Fruit fly (Drosophila melanogaster) whole organism, embryonic: ENCODE data around the gene dgt2.

Source experiments
- CG10274 ChIP-seq: fragments of 200-800 bp; sonication (Bioruptor generic); optimal IDR thresholded peaks from 3 replicates; lab custom pipeline; 2017; ENCODE audit warnings: missing biosample characterization, mild to moderate bottlenecking, missing genetic modification characterization
- CG12236 ChIP-seq: fragments of 200-800 bp; sonication (Bioruptor generic); optimal IDR thresholded peaks from 2 replicates; lab custom pipeline; 2016; ENCODE audit warnings: missing biosample characterization, missing genetic modification characterization
- CG12391 ChIP-seq: fragments of 200-800 bp; sonication (Bioruptor generic); optimal IDR thresholded peaks from 3 replicates; lab custom pipeline; 2018; ENCODE audit warnings: missing biosample characterization, mild to moderate bottlenecking, missing genetic modification characterization, moderate library complexity
- CG12659 ChIP-seq: fragments of 200-800 bp; sonication (Bioruptor generic); optimal IDR thresholded peaks from 3 replicates; lab custom pipeline; 2017; ENCODE audit warnings: mild to moderate bottlenecking, missing biosample characterization, missing genetic modification reagents, missing genetic modification characterization
- CG13287 ChIP-seq: fragments of 200-800 bp; sonication (Bioruptor generic); IDR thresholded peaks from 2 replicates; pipeline ENCODE4 v1.3.6; 2022; ENCODE audit warnings: missing biosample characterization, missing genetic modification characterization; ENCODE audit not compliant: partially characterized antibody
- CG14710 ChIP-seq: fragments of 200-800 bp; sonication (Bioruptor generic); optimal IDR thresholded peaks from 3 replicates; lab custom pipeline; 2019; ENCODE audit warnings: missing biosample characterization, mild to moderate bottlenecking, missing genetic modification characterization, moderate library complexity
- CG16815 ChIP-seq: fragments of 200-800 bp; sonication (Bioruptor generic); optimal IDR thresholded peaks from 3 replicates; lab custom pipeline; 2017; ENCODE audit warnings: missing biosample characterization, mild to moderate bottlenecking, missing genetic modification characterization
- CG2199 ChIP-seq: fragments of 200-800 bp; sonication (Bioruptor generic); IDR thresholded peaks from 3 replicates; pipeline ENCODE4 v1.3.6; 2022; ENCODE audit warnings: missing biosample characterization, missing genetic modification characterization
- CG30403 ChIP-seq: fragments of 200-800 bp; sonication (Bioruptor generic); optimal IDR thresholded peaks from 3 replicates; lab custom pipeline; 2016; ENCODE audit warnings: missing biosample characterization, missing genetic modification characterization
- CG31224 ChIP-seq: fragments of 200-800 bp; sonication (Bioruptor generic); IDR thresholded peaks from 2 replicates; pipeline ENCODE4 v1.3.6; 2022; ENCODE audit warnings: missing biosample characterization, missing genetic modification characterization
- CG33557 ChIP-seq: fragments of 200-800 bp; sonication (Bioruptor generic); optimal IDR thresholded peaks from 2 replicates; lab custom pipeline; 2019; ENCODE audit warnings: missing biosample characterization, mild to moderate bottlenecking, missing genetic modification characterization, moderate library complexity
- CG3847 ChIP-seq: fragments of 200-800 bp; sonication (Bioruptor generic); IDR thresholded peaks from 2 replicates; pipeline ENCODE4 v1.3.6; 2022; ENCODE audit warnings: missing biosample characterization, missing genetic modification characterization
- CG4617 ChIP-seq: fragments of 200-800 bp; sonication (Bioruptor generic); optimal IDR thresholded peaks from 3 replicates; lab custom pipeline; 2016; ENCODE audit warnings: missing biosample characterization, missing genetic modification characterization, borderline replicate concordance
- CG6654 ChIP-seq: fragments of 200-800 bp; sonication (Bioruptor generic); optimal IDR thresholded peaks from 2 replicates; lab custom pipeline; 2017; ENCODE audit warnings: missing biosample characterization, mild to moderate bottlenecking, missing genetic modification characterization
- CG6689 ChIP-seq: fragments of 200-800 bp; sonication (Bioruptor generic); IDR thresholded peaks from 2 replicates; pipeline ENCODE4 v1.3.6; 2022; ENCODE audit warnings: missing biosample characterization, missing genetic modification characterization
- CG7271 ChIP-seq: fragments of 200-800 bp; sonication (Bioruptor generic); optimal IDR thresholded peaks from 2 replicates; lab custom pipeline; 2018; ENCODE audit warnings: missing biosample characterization, mild to moderate bottlenecking, missing genetic modification characterization, moderate library complexity
- CG9876 ChIP-seq: fragments of 200-800 bp; sonication (Bioruptor generic); optimal IDR thresholded peaks from 2 replicates; lab custom pipeline; 2016; ENCODE audit warnings: missing biosample characterization, missing genetic modification characterization
- Drgx ChIP-seq: fragments of 200-800 bp; sonication (Bioruptor generic); IDR thresholded peaks from 2 replicates; pipeline ENCODE4 v1.3.6; 2022; ENCODE audit warnings: missing biosample characterization, missing genetic modification characterization
- E2f2 ChIP-seq: fragments of 200-800 bp; sonication (Bioruptor generic); IDR thresholded peaks from 2 replicates; pipeline ENCODE4 v1.3.6; 2022; ENCODE audit warnings: missing biosample characterization, missing genetic modification characterization
- Fer2 ChIP-seq: fragments of 200-800 bp; sonication (Bioruptor generic); optimal IDR thresholded peaks from 2 replicates; lab custom pipeline; 2018; ENCODE audit warnings: missing biosample characterization, mild to moderate bottlenecking, missing genetic modification characterization, moderate library complexity
- Gsc ChIP-seq: fragments of 200-800 bp; sonication (Bioruptor generic); IDR thresholded peaks from 2 replicates; pipeline ENCODE4 v1.3.6; 2022; ENCODE audit warnings: missing biosample characterization, missing genetic modification characterization
- Hey ChIP-seq: fragments of 200-800 bp; sonication (Bioruptor generic); optimal IDR thresholded peaks from 3 replicates; lab custom pipeline; 2018; ENCODE audit warnings: missing biosample characterization, mild to moderate bottlenecking, missing genetic modification characterization
- Lhr ChIP-seq: fragments of 200-800 bp; sonication (Bioruptor generic); optimal IDR thresholded peaks from 3 replicates; lab custom pipeline; 2017; ENCODE audit warnings: mild to moderate bottlenecking, missing biosample characterization, missing genetic modification reagents, missing genetic modification characterization
- MBD-R2 ChIP-seq: fragments of 200-800 bp; sonication (Bioruptor generic); IDR thresholded peaks from 2 replicates; pipeline ENCODE4 v1.3.6; 2022; ENCODE audit warnings: missing biosample characterization, missing genetic modification characterization
- Med ChIP-seq: fragments of 200-800 bp; sonication (Bioruptor generic); peaks from one replicate; lab custom pipeline; 2016; ENCODE audit warnings: missing biosample characterization, missing genetic modification characterization, mild to moderate bottlenecking, inconsistent platforms, moderate library complexity
- NFAT ChIP-seq: fragments of 200-800 bp; sonication (Bioruptor generic); IDR thresholded peaks from 2 replicates; pipeline ENCODE4 v1.3.6; 2022; ENCODE audit warnings: missing biosample characterization, missing genetic modification characterization
- Pdp1 ChIP-seq, 2 experiments: fragments of 200-800 bp; sonication (Bioruptor generic); optimal IDR thresholded peaks; 3 replicates each; lab custom pipeline; 2016; ENCODE audit warnings: missing biosample characterization in 2 of 2, missing genetic modification characterization in 2 of 2, mild to moderate bottlenecking in 1 of 2, moderate library complexity in 1 of 2
- chinmo ChIP-seq: fragments of 200-800 bp; sonication (Bioruptor generic); IDR thresholded peaks from 4 replicates; pipeline ENCODE4 v1.3.6; 2022; ENCODE audit warnings: missing biosample characterization, missing genetic modification characterization; ENCODE audit not compliant: partially characterized antibody
- ci ChIP-seq: fragments of 200-800 bp; sonication (Bioruptor generic); IDR thresholded peaks from 3 replicates; pipeline ENCODE4 v1.3.6; 2022; ENCODE audit warnings: missing biosample characterization, missing genetic modification characterization
- ewg ChIP-seq: fragments of 200-800 bp; sonication (Bioruptor generic); optimal IDR thresholded peaks from 3 replicates; lab custom pipeline; 2017; ENCODE audit warnings: mild to moderate bottlenecking, missing biosample characterization, missing genetic modification reagents, missing genetic modification characterization
- fd3F ChIP-seq: fragments of 200-800 bp; sonication (Bioruptor generic); optimal IDR thresholded peaks from 2 replicates; lab custom pipeline; 2018; ENCODE audit warnings: missing biosample characterization, mild to moderate bottlenecking, missing genetic modification characterization, moderate library complexity
- klu ChIP-seq: fragments of 200-800 bp; sonication (Bioruptor generic); IDR thresholded peaks from 2 replicates; pipeline ENCODE4 v1.3.6; 2022; ENCODE audit warnings: missing biosample characterization, missing genetic modification characterization
- pfk ChIP-seq: fragments of 200-800 bp; sonication (Bioruptor generic); optimal IDR thresholded peaks from 2 replicates; lab custom pipeline; 2018; ENCODE audit warnings: missing biosample characterization, mild to moderate bottlenecking, missing genetic modification characterization, moderate library complexity
- pho ChIP-seq: fragments of 200-800 bp; sonication (Bioruptor generic); optimal IDR thresholded peaks from 2 replicates; lab custom pipeline; 2016; ENCODE audit warnings: missing biosample characterization, missing genetic modification characterization
- pzg ChIP-seq: fragments of 200-800 bp; sonication (Bioruptor generic); optimal IDR thresholded peaks from 3 replicates; lab custom pipeline; 2018; ENCODE audit warnings: missing biosample characterization, mild to moderate bottlenecking, missing genetic modification characterization, moderate library complexity
- ro ChIP-seq: fragments of 200-800 bp; sonication (Bioruptor generic); IDR thresholded peaks from 2 replicates; pipeline ENCODE4 v1.3.6; 2022; ENCODE audit warnings: missing biosample characterization, missing genetic modification characterization
- row ChIP-seq: fragments of 200-800 bp; sonication (Bioruptor generic); IDR thresholded peaks from 3 replicates; pipeline ENCODE4 v1.3.6; 2022; ENCODE audit warnings: missing biosample characterization, missing genetic modification characterization
- sens ChIP-seq: fragments of 200-800 bp; sonication (Bioruptor generic); peaks from one replicate; lab custom pipeline; 2016; ENCODE audit warnings: missing biosample characterization, missing genetic modification characterization
- slp2 ChIP-seq: fragments of 200-800 bp; sonication (Bioruptor generic); optimal IDR thresholded peaks from 2 replicates; lab custom pipeline; 2016; ENCODE audit warnings: missing biosample characterization, missing genetic modification characterization
- sob ChIP-seq: fragments of 200-800 bp; sonication (Bioruptor generic); IDR thresholded peaks from 2 replicates; pipeline ENCODE4 v1.3.6; 2022; ENCODE audit warnings: missing biosample characterization, missing genetic modification characterization
- stwl ChIP-seq: fragments of 200-800 bp; sonication (Bioruptor generic); optimal IDR thresholded peaks from 3 replicates; lab custom pipeline; 2018; ENCODE audit warnings: missing biosample characterization, mild to moderate bottlenecking, missing genetic modification characterization, moderate library complexity
- trem ChIP-seq: fragments of 200-800 bp; optimal IDR thresholded peaks from 3 replicates; lab custom pipeline; 2019; ENCODE audit warnings: missing biosample characterization, mild to moderate bottlenecking, missing genetic modification characterization, moderate library complexity
- unc-4 ChIP-seq: fragments of 200-800 bp; sonication (Bioruptor generic); IDR thresholded peaks from 2 replicates; pipeline ENCODE4 v1.3.6; 2022; ENCODE audit warnings: missing biosample characterization, missing genetic modification characterization; ENCODE audit not compliant: partially characterized antibody
- vvl ChIP-seq: fragments of 200-800 bp; sonication (Bioruptor generic); IDR thresholded peaks from 2 replicates; pipeline ENCODE4 v1.3.6; 2022; ENCODE audit warnings: missing biosample characterization, missing genetic modification characterization
- wor ChIP-seq: fragments of 200-800 bp; sonication (Bioruptor generic); IDR thresholded peaks from 2 replicates; pipeline ENCODE4 v1.3.6; 2022; ENCODE audit warnings: missing biosample characterization, missing genetic modification characterization
- yki ChIP-seq: fragments of >200 bp; optimal IDR thresholded peaks from 3 replicates; lab custom pipeline; 2018
- zfh2 ChIP-seq: fragments of 200-800 bp; sonication (Bioruptor generic); optimal IDR thresholded peaks from 2 replicates; lab custom pipeline; 2016; ENCODE audit warnings: missing biosample characterization, missing genetic modification characterization

Gene dgt2

DNA sequence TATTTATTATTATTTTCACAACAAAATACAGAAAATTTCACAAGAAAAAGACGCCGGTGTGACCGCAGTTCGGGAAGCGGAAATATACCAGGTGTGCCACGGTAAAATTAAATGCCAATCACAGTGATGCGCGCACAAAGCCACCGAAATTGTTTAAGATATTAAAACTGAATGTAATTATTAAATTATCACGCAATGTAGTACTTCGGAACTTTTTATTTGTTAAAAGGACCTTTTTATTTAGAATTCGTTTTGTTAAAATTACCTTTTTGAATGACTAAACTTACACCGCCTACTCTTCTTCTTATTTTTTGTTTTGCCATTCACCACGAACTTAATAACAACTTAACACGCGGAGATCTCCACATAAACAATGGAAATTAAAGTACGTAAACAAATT lies 1.8 kb upstream of the dgt2 start, which contains the start of the genes CG6686 and CG34163 (continued):
- TF ChIP-seq CG9876 (GFP tag; lab: Kevin White, UChicago), result peak; percentile 9
- TF ChIP-seq CG30403, result peak; percentile 69
- TF ChIP-seq sob (GFP tag; lab: Robert Waterston, UW), result peak; percentile 42; the same call in 1 of the 2 replicates
- TF ChIP-seq pfk, result no peak
- TF ChIP-seq Fer2 (tag; lab: Kevin White, UChicago), result no peak
- peak; percentile 32 for TF ChIP-seq CG33557 (GFP tag; lab: Kevin White, UChicago)
- peak; percentile 61 for TF ChIP-seq CG7271 (tag; lab: Kevin White, UChicago)
- TF ChIP-seq Gsc (GFP tag; lab: Robert Waterston, UW), result no peak
- peak; percentile 53 for TF ChIP-seq pho (GFP tag; lab: Kevin White, UChicago)
- peak; percentile 65 for TF ChIP-seq yki (lab: Kevin White, UChicago)
- peak; percentile 88 for TF ChIP-seq CG4617 (GFP tag; lab: Kevin White, UChicago)
- peak; percentile 64 for TF ChIP-seq Lhr
- no peak for TF ChIP-seq CG6654
- peak; percentile 40; the same call in 1 of the 2 replicates for TF ChIP-seq vvl (GFP tag; lab: Robert Waterston, UW)
- peak; percentile 59 for TF ChIP-seq CG12391 (tag; lab: Kevin White, UChicago)
- no peak for TF ChIP-seq klu (GFP tag; lab: Robert Waterston, UW)
- TF ChIP-seq Drgx (GFP tag; lab: Robert Waterston, UW), result no peak
- TF ChIP-seq trem (tag; lab: Kevin White, UChicago), result peak; percentile 70
- no peak for TF ChIP-seq CG16815 (GFP tag; lab: Kevin White, UChicago)
- peak; percentile 22 for TF ChIP-seq slp2 (GFP tag; lab: Kevin White, UChicago)
- no peak for TF ChIP-seq ro (GFP tag; lab: Robert Waterston, UW)
- TF ChIP-seq zfh2 (GFP tag; lab: Kevin White, UChicago), result peak; percentile 67
- TF ChIP-seq CG14710 (tag; lab: Kevin White, UChicago), result peak; percentile 83

DNA sequence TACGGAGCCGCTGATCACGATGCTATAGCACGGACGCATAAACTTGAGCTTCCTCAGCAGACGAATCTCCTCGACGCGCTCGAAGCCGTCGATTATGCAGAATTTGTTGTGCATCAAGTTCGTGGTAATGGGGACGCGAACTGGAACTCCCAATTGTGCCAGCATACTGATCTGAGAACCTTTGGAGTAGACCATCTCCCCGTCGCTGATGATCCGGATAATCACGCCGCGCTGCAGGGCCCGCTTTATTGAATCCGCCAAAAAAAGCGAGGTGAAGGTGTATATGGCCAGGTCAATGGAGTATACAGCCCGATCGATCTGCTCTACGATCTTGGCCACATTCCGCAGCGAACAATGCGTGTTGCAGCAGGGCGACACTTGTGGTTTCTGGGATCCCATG lies 526 bp upstream of the dgt2 start:
- no peak for TF ChIP-seq CG31224

DNA sequence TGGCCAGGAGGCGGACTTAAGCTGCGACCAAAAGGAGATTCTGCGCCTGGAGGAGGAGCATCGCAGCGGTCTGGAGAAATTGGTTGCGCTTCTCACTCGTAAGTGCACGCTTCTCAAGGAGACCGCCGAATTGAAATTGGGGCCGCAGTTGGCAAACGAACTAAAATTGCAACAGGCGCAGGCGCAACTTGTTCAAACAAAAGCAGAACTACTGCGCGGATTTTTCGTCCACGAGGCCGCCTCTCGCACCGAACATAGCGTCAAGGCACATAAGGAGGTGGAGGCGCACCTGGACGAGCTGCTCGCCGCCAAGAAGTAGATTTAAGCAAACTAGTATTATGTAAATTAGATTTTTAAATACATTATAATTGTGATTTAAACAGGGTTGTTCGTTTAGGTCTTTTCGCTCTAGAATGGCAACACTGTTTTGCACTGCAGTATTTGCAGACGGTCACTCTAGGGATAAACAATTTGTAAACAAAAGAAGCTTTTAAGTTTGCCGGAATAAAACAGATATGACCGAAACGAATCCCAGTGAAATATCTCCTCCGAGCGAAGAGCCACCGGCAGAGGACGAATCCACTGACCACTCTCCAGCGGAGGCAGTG lies 826 bp downstream of the dgt2 start, which contains the start of gene escl:
Gene escl, plus strand, starts transcription at position 470 of the 608 bp plus-strand sequence.
- TF ChIP-seq CG6689 (GFP tag; lab: Robert Waterston, UW) (peak; percentile 14; the same call in 1 of the 2 replicates), wor (no peak), row (peak; percentile 24; the same call in 1 of the 3 replicates), CG2199 (GFP tag; lab: Robert Waterston, UW) (no peak), Med (peak; percentile 71), CG12659 (peak; percentile 18), NFAT (GFP tag; lab: Robert Waterston, UW) (0 out of 2 replicates have a peak, but pooled peaks have one; percentile 9), MBD-R2 (GFP tag; lab: Robert Waterston, UW) (peak; percentile 85), ci (GFP tag; lab: Robert Waterston, UW) (0 out of 3 replicates have a peak, but pooled peaks have one; percentile 5), CG13287 (GFP tag; lab: Robert Waterston, UW) (peak; percentile 50), CG3847 (GFP tag; lab: Robert Waterston, UW) (0 out of 2 replicates have a peak, but pooled peaks have one; percentile 29), Hey (tag; lab: Kevin White, UChicago) (no peak), E2f2 (GFP tag; lab: Robert Waterston, UW) (peak; percentile 75), pzg (GFP tag; lab: Kevin White, UChicago) (peak; percentile 57), ewg (GFP tag; lab: Kevin White, UChicago) (peak; percentile 55), Pdp1 (GFP tag; optimal IDR thresholded peaks at IDR 0.05; lab: Kevin White, UChicago) (peak in 1 of 2 experiments; percentile 21), sens (peak; percentile 51), unc-4 (GFP tag; lab: Robert Waterston, UW) (0 out of 2 replicates have a peak, but pooled peaks have one; percentile 24), vvl (GFP tag; lab: Robert Waterston, UW) (peak; percentile 90), CG12236 (GFP tag; lab: Kevin White, UChicago) (no peak), chinmo (GFP tag; lab: Robert Waterston, UW) (peak; percentile 50; the same call in 1 of the 4 replicates), stwl (tag; lab: Kevin White, UChicago) (peak; percentile 41), CG10274 (GFP tag; lab: Kevin White, UChicago) (no peak), fd3F (GFP tag; lab: Kevin White, UChicago) (no peak)
